Fruit fly (Drosophila melanogaster) whole organism, embryonic: ENCODE measurements around the gene CG15044.

Experiments
- B-H1 ChIP-seq: fragments of 200-800 bp; sonication (Bioruptor generic); IDR thresholded peaks from 3 replicates; pipeline ENCODE4 v1.3.6; 2022; ENCODE audit warnings: missing biosample characterization, missing genetic modification characterization
- CG11723 ChIP-seq: fragments of 200-800 bp; sonication (Bioruptor generic); optimal IDR thresholded peaks from 2 replicates; lab custom pipeline; 2017; ENCODE audit warnings: missing biosample characterization, mild to moderate bottlenecking, missing genetic modification characterization
- CG12071 ChIP-seq: fragments of 200-800 bp; sonication (Bioruptor generic); optimal IDR thresholded peaks from 3 replicates; lab custom pipeline; 2018; ENCODE audit warnings: missing biosample characterization, mild to moderate bottlenecking, missing genetic modification characterization
- CG12155 ChIP-seq: fragments of 200-800 bp; sonication (Bioruptor generic); optimal IDR thresholded peaks from 3 replicates; lab custom pipeline; 2016; ENCODE audit warnings: missing biosample characterization, missing genetic modification characterization
- CG1233 ChIP-seq: fragments of 200-800 bp; sonication (Bioruptor generic); optimal IDR thresholded peaks from 4 replicates; lab custom pipeline; 2018; ENCODE audit warnings: missing biosample characterization, mild to moderate bottlenecking, missing genetic modification characterization
- CG12391 ChIP-seq: fragments of 200-800 bp; sonication (Bioruptor generic); optimal IDR thresholded peaks from 3 replicates; lab custom pipeline; 2018; ENCODE audit warnings: missing biosample characterization, mild to moderate bottlenecking, missing genetic modification characterization, moderate library complexity
- CG12659 ChIP-seq: fragments of 200-800 bp; sonication (Bioruptor generic); optimal IDR thresholded peaks from 3 replicates; lab custom pipeline; 2017; ENCODE audit warnings: mild to moderate bottlenecking, missing biosample characterization, missing genetic modification reagents, missing genetic modification characterization
- CG15011 ChIP-seq: fragments of 200-800 bp; sonication (Bioruptor generic); optimal IDR thresholded peaks from 3 replicates; lab custom pipeline; 2018; ENCODE audit warnings: missing biosample characterization, mild to moderate bottlenecking, missing genetic modification characterization
- CG15514 ChIP-seq: fragments of 200-800 bp; sonication (Bioruptor generic); optimal IDR thresholded peaks from 3 replicates; lab custom pipeline; 2017; ENCODE audit warnings: missing biosample characterization, missing genetic modification characterization, mild to moderate bottlenecking, moderate library complexity, missing genetic modification reagents
- CG16779 ChIP-seq: fragments of 200-800 bp; sonication (Bioruptor generic); IDR thresholded peaks from 2 replicates; pipeline ENCODE4 v1.3.6; 2022; ENCODE audit warnings: missing biosample characterization, missing genetic modification characterization
- CG17829 ChIP-seq: fragments of 200-800 bp; optimal IDR thresholded peaks from 2 replicates; lab custom pipeline; 2019; ENCODE audit warnings: missing biosample characterization, mild to moderate bottlenecking, missing genetic modification characterization, moderate library complexity
- CG18476 ChIP-seq: fragments of 200-800 bp; sonication (Bioruptor generic); optimal IDR thresholded peaks from 2 replicates; lab custom pipeline; 2016; ENCODE audit warnings: missing biosample characterization, mild to moderate bottlenecking, missing genetic modification characterization
- CG30431 ChIP-seq: fragments of 200-800 bp; sonication (Bioruptor generic); optimal IDR thresholded peaks from 2 replicates; lab custom pipeline; 2017; ENCODE audit warnings: missing biosample characterization, missing genetic modification characterization
- CG33557 ChIP-seq: fragments of 200-800 bp; sonication (Bioruptor generic); optimal IDR thresholded peaks from 2 replicates; lab custom pipeline; 2019; ENCODE audit warnings: missing biosample characterization, mild to moderate bottlenecking, missing genetic modification characterization, moderate library complexity
- CG34422 ChIP-seq: fragments of 200-800 bp; sonication (Bioruptor generic); IDR thresholded peaks from 3 replicates; pipeline ENCODE4 v1.3.6; 2022; ENCODE audit warnings: missing biosample characterization, missing genetic modification characterization
- CG4404 ChIP-seq: fragments of 200-800 bp; sonication (Bioruptor generic); IDR thresholded peaks from 2 replicates; pipeline ENCODE4 v1.3.6; 2022; ENCODE audit warnings: missing biosample characterization, missing genetic modification characterization
- CG4617 ChIP-seq: fragments of 200-800 bp; sonication (Bioruptor generic); optimal IDR thresholded peaks from 3 replicates; lab custom pipeline; 2016; ENCODE audit warnings: missing biosample characterization, missing genetic modification characterization, borderline replicate concordance
- CG4730 ChIP-seq: fragments of 200-800 bp; sonication (Bioruptor generic); IDR thresholded peaks from 2 replicates; pipeline ENCODE4 v1.3.6; 2022; ENCODE audit warnings: missing biosample characterization, missing genetic modification characterization
- CG7963 ChIP-seq: fragments of 200-800 bp; sonication (Bioruptor generic); IDR thresholded peaks from 3 replicates; pipeline ENCODE4 v1.3.6; 2022; ENCODE audit warnings: missing biosample characterization, missing genetic modification characterization; ENCODE audit not compliant: partially characterized antibody
- CG8944 ChIP-seq: fragments of 200-800 bp; sonication (Bioruptor generic); optimal IDR thresholded peaks from 3 replicates; lab custom pipeline; 2016; ENCODE audit warnings: missing biosample characterization, missing genetic modification characterization
- CG9437 ChIP-seq: fragments of 200-800 bp; sonication (Bioruptor generic); optimal IDR thresholded peaks from 2 replicates; lab custom pipeline; 2018; ENCODE audit warnings: missing biosample characterization, mild to moderate bottlenecking, missing genetic modification characterization
- CrebB ChIP-seq: fragments of 200-800 bp; sonication (Bioruptor generic); optimal IDR thresholded peaks from 3 replicates; lab custom pipeline; 2018; ENCODE audit warnings: missing biosample characterization, mild to moderate bottlenecking, missing genetic modification characterization
- D ChIP-seq, 2 experiments: fragments of 200-800 bp in 1 of 2; fragments of >200 bp in 1 of 2; sonication (Bioruptor generic) in 1 of 2; optimal IDR thresholded peaks; 2 replicates in 1 of 2; 3 replicates in 1 of 2; lab custom pipeline; 2017; ENCODE audit warnings: mild to moderate bottlenecking in 1 of 2, missing biosample characterization in 1 of 2, missing genetic modification characterization in 1 of 2, missing genetic modification reagents in 1 of 2
- Dfd ChIP-seq, 2 experiments: fragments of >200 bp; optimal IDR thresholded peaks; 2 replicates each; lab custom pipeline; 2017; ENCODE audit warnings: missing biosample characterization in 2 of 2, missing genetic modification characterization in 2 of 2
- Doc3 ChIP-seq: fragments of 200-800 bp; sonication (Bioruptor generic); IDR thresholded peaks from 3 replicates; pipeline ENCODE4 v1.3.6; 2022; ENCODE audit warnings: missing biosample characterization, missing genetic modification characterization; ENCODE audit not compliant: partially characterized antibody
- Dp ChIP-seq: fragments of 200-800 bp; sonication (Bioruptor generic); optimal IDR thresholded peaks from 2 replicates; lab custom pipeline; 2018; ENCODE audit warnings: missing biosample characterization, mild to moderate bottlenecking, missing genetic modification characterization, moderate library complexity
- ERR ChIP-seq: fragments of 200-800 bp; sonication (Bioruptor generic); optimal IDR thresholded peaks from 2 replicates; lab custom pipeline; 2016; ENCODE audit warnings: missing biosample characterization, missing genetic modification characterization
- Gsc ChIP-seq: fragments of 200-800 bp; sonication (Bioruptor generic); IDR thresholded peaks from 2 replicates; pipeline ENCODE4 v1.3.6; 2022; ENCODE audit warnings: missing biosample characterization, missing genetic modification characterization
- HLH4C ChIP-seq: fragments of 200-800 bp; sonication (Bioruptor generic); IDR thresholded peaks from 3 replicates; pipeline ENCODE4 v1.3.6; 2022; ENCODE audit warnings: missing biosample characterization, missing genetic modification characterization; ENCODE audit not compliant: partially characterized antibody
- Hr3 ChIP-seq: fragments of 200-800 bp; sonication (Bioruptor generic); optimal IDR thresholded peaks from 3 replicates; lab custom pipeline; 2016; ENCODE audit warnings: missing biosample characterization, missing genetic modification characterization
- Lpt ChIP-seq: fragments of >200 bp; optimal IDR thresholded peaks from 2 replicates; lab custom pipeline; 2018; ENCODE audit warnings: missing biosample characterization, missing genetic modification characterization
- Nf-YA ChIP-seq: fragments of 200-800 bp; sonication (Bioruptor generic); IDR thresholded peaks from 2 replicates; pipeline ENCODE4 v1.3.6; 2022; ENCODE audit warnings: missing biosample characterization, missing genetic modification characterization
- Ptx1 ChIP-seq: fragments of 200-800 bp; sonication (Bioruptor generic); IDR thresholded peaks from 2 replicates; pipeline ENCODE4 v1.3.6; 2022; ENCODE audit warnings: missing biosample characterization, missing genetic modification characterization
- crp ChIP-seq, 2 experiments: fragments of 200-800 bp; sonication (Bioruptor generic); optimal IDR thresholded peaks; 2 replicates in 1 of 2; 3 replicates in 1 of 2; lab custom pipeline; 2017; ENCODE audit warnings: missing biosample characterization in 2 of 2, missing genetic modification characterization in 2 of 2, mild to moderate bottlenecking in 1 of 2, moderate library complexity in 1 of 2
- da ChIP-seq: fragments of 200-800 bp; sonication (Bioruptor generic); optimal IDR thresholded peaks from 2 replicates; lab custom pipeline; 2016; ENCODE audit warnings: missing biosample characterization, missing genetic modification characterization
- dmrt99B ChIP-seq: fragments of 200-800 bp; sonication (Bioruptor generic); optimal IDR thresholded peaks from 2 replicates; lab custom pipeline; 2018; ENCODE audit warnings: missing biosample characterization, mild to moderate bottlenecking, missing genetic modification characterization, moderate library complexity
- dpn ChIP-seq, 2 experiments: fragments of 200-800 bp; sonication (Bioruptor generic); optimal IDR thresholded peaks; 3 replicates each; lab custom pipeline; 2016; ENCODE audit warnings: missing biosample characterization in 2 of 2, missing genetic modification characterization in 2 of 2
- fd102C ChIP-seq: fragments of 200-800 bp; sonication (Bioruptor generic); optimal IDR thresholded peaks from 2 replicates; lab custom pipeline; 2018; ENCODE audit warnings: missing biosample characterization, mild to moderate bottlenecking, missing genetic modification characterization, moderate library complexity
- insv ChIP-seq, 2 experiments: fragments of 200-800 bp; sonication (Bioruptor generic); optimal IDR thresholded peaks; 3 replicates each; lab custom pipeline; 2016 to 2018; ENCODE audit warnings: missing biosample characterization in 2 of 2, missing genetic modification characterization in 2 of 2
- lov ChIP-seq, 2 experiments: fragments of 200-800 bp in 1 of 2; fragments of >200 bp in 1 of 2; sonication (Bioruptor generic) in 1 of 2; IDR thresholded peaks in 1 of 2; optimal IDR thresholded peaks in 1 of 2; 2 replicates in 1 of 2; 3 replicates in 1 of 2; pipeline versions ENCODE4 v1.3.6 to Lab custom; 2017 to 2022; ENCODE audit warnings: missing biosample characterization in 1 of 2, missing genetic modification characterization in 1 of 2
- mam ChIP-seq: fragments of 200-800 bp; sonication (Bioruptor generic); optimal IDR thresholded peaks from 3 replicates; lab custom pipeline; 2016; ENCODE audit warnings: missing biosample characterization, missing genetic modification characterization
- nerfin-2 ChIP-seq: fragments of 200-800 bp; sonication (Bioruptor generic); IDR thresholded peaks from 2 replicates; pipeline ENCODE4 v1.3.6; 2022; ENCODE audit warnings: missing biosample characterization, missing genetic modification characterization; ENCODE audit not compliant: partially characterized antibody
- nom ChIP-seq: fragments of 200-800 bp; sonication (Bioruptor generic); optimal IDR thresholded peaks from 2 replicates; lab custom pipeline; 2017; ENCODE audit warnings: missing biosample characterization, missing genetic modification characterization, mild to moderate bottlenecking, moderate library complexity, missing genetic modification reagents
- pzg ChIP-seq: fragments of 200-800 bp; sonication (Bioruptor generic); optimal IDR thresholded peaks from 3 replicates; lab custom pipeline; 2018; ENCODE audit warnings: missing biosample characterization, mild to moderate bottlenecking, missing genetic modification characterization, moderate library complexity
- schlank ChIP-seq: fragments of 200-800 bp; sonication (Bioruptor generic); optimal IDR thresholded peaks from 2 replicates; lab custom pipeline; 2018; ENCODE audit warnings: missing biosample characterization, mild to moderate bottlenecking, missing genetic modification characterization
- scrt ChIP-seq: fragments of 200-800 bp; sonication (Bioruptor generic); optimal IDR thresholded peaks from 2 replicates; lab custom pipeline; 2018; ENCODE audit warnings: missing biosample characterization, mild to moderate bottlenecking, missing genetic modification characterization, moderate library complexity

Gene CG15044

DNA sequence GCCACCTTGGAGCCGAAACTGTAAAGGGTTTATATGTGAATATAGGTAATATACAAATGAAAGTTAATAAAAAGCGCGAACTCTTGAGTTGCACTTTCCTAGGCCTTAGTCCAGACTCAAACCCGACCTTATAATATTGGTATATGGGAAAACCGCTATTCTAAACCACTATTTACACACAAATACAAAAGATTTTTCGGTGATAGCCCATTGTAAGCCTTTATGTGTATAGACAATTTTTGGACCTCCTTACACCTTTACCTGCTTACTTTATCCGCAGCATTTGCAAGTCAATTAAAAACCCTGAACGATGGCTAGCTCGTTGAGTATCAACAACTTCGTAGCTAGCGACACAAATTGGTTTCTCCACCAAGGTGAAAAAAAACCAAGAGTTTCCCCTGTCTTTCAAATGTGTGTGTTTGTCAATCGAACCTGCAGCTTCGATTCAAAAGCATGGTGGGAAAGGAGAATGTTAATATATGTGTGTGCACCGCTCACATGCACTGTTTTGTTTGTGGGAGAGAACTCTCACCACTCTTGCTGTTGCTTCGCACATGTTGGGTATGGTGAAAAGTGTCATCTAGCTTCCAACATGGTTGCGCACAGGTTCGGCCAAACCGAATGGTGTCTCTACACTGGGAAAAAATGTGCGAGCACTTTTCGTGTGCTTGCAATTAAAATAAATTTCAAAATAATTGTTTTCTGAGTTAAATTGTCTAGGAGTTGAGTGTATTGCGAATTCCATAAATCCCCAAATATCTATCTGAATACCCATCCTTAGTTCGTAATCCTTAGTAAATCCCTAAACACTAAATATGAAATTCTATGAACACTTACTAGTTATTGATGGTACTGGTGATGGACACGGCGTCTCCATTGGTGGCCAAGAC is 15.1 kb upstream of the CG15044 start (continued):
- TF ChIP-seq CG30431 (GFP tag; lab: Kevin White, UChicago) (peak; percentile 60), CG12071 (GFP tag; lab: Kevin White, UChicago) (peak; percentile 80), crp (GFP tag; optimal IDR thresholded peaks at IDR 0.05; lab: Kevin White, UChicago) (peak in 1 of 2 experiments; percentile 21), CG15011 (no peak), CG12659 (GFP tag; lab: Kevin White, UChicago) (peak; percentile 60), CG15514 (peak; percentile 74), CG17829 (tag; lab: Kevin White, UChicago) (peak; percentile 73), CG33557 (GFP tag; lab: Kevin White, UChicago) (no peak), CG8944 (GFP tag; lab: Kevin White, UChicago) (peak; percentile 60), CG12391 (tag; lab: Kevin White, UChicago) (peak; percentile 78), pzg (no peak), Gsc (no peak), schlank (no peak), lov (optimal IDR thresholded peaks at IDR 0.05; lab: Kevin White, UChicago) (no peak), lov (GFP tag; IDR thresholded peaks at IDR 0.05; lab: Robert Waterston, UW) (peak; percentile 87), CG9437 (GFP tag; lab: Kevin White, UChicago) (peak; percentile 52), CG18476 (GFP tag; lab: Kevin White, UChicago) (peak; percentile 74), dmrt99B (tag; lab: Kevin White, UChicago) (peak; percentile 80), Dp (GFP tag; lab: Kevin White, UChicago) (no peak), CG1233 (GFP tag; lab: Kevin White, UChicago) (peak; percentile 67), da (GFP tag; lab: Kevin White, UChicago) (peak; percentile 25), Ptx1 (peak; percentile 77), Doc3 (no peak), HLH4C (GFP tag; lab: Robert Waterston, UW) (no peak), nom (GFP tag; lab: Kevin White, UChicago) (no peak), ERR (GFP tag; lab: Kevin White, UChicago) (peak; percentile 41), CrebB (tag; lab: Kevin White, UChicago) (peak; percentile 7), dpn (GFP tag; optimal IDR thresholded peaks at IDR 0.05; lab: Kevin White, UChicago) (peak; percentile 76 to 81), Lpt (no peak), CG16779 (GFP tag; lab: Robert Waterston, UW) (peak; percentile 74), CG34422 (GFP tag; lab: Robert Waterston, UW) (peak; percentile 86), insv (GFP tag; optimal IDR thresholded peaks at IDR 0.05; lab: Kevin White, UChicago) (no peak), nerfin-2 (GFP tag; lab: Robert Waterston, UW) (no peak), fd102C (GFP tag; lab: Kevin White, UChicago) (no peak), CG4404 (GFP tag; lab: Robert Waterston, UW) (no peak), mam (peak; percentile 60), CG12155 (GFP tag; lab: Kevin White, UChicago) (peak; percentile 76), Dfd (GFP tag; optimal IDR thresholded peaks at IDR 0.05; lab: Kevin White, UChicago) (no peak), CG11723 (GFP tag; lab: Kevin White, UChicago) (peak; percentile 52), scrt (GFP tag; lab: Kevin White, UChicago) (peak; percentile 61), D (optimal IDR thresholded peaks at IDR 0.05; lab: Kevin White, UChicago) (no peak), D (GFP tag; optimal IDR thresholded peaks at IDR 0.05; lab: Kevin White, UChicago) (peak; percentile 72), Hr3 (GFP tag; lab: Kevin White, UChicago) (peak; percentile 53), CG4730 (peak; percentile 68), Nf-YA (peak; percentile 42; the same call in 1 of the 2 replicates), B-H1 (GFP tag; lab: Robert Waterston, UW) (peak; percentile 56; the same call in 2 of the 3 replicates), CG7963 (no peak), CG4617 (peak; percentile 41)
